Fruit fly (Drosophila melanogaster) whole organism, wandering third instar larva: Measurements from ENCODE around the gene Paris.

Experiments used
- Abd-B ChIP-seq: fragments of >200 bp; optimal IDR thresholded peaks from 2 replicates; lab custom pipeline; 2017; ENCODE audit warnings: missing biosample characterization, missing genetic modification characterization
- CG32264 ChIP-seq: fragments of 200-800 bp; sonication (Bioruptor generic); optimal IDR thresholded peaks from 2 replicates; lab custom pipeline; 2016; ENCODE audit warnings: missing biosample characterization, missing genetic modification characterization
- CG9705 ChIP-seq: fragments of 200-800 bp; sonication (Bioruptor generic); optimal IDR thresholded peaks from 2 replicates; lab custom pipeline; 2018; ENCODE audit warnings: missing biosample characterization, mild to moderate bottlenecking, missing genetic modification characterization
- Dfd ChIP-seq: fragments of >200 bp; optimal IDR thresholded peaks from 2 replicates; lab custom pipeline; 2017; ENCODE audit warnings: missing biosample characterization, missing genetic modification characterization
- Dif ChIP-seq: fragments of 200-275, 200-300 bp; sonication (Bioruptor generic); optimal IDR thresholded peaks from 2 replicates; lab custom pipeline; 2018; ENCODE audit warnings: missing biosample characterization, missing genetic modification characterization; ENCODE audit not compliant: partially characterized antibody
- GATAd ChIP-seq: sonication (Bioruptor generic); optimal IDR thresholded peaks from 2 replicates; lab custom pipeline; 2016; ENCODE audit warnings: missing biosample characterization, missing genetic modification characterization
- HLH106 ChIP-seq: fragments of 200-800 bp; optimal IDR thresholded peaks from 3 replicates; lab custom pipeline; 2019; ENCODE audit warnings: missing biosample characterization, mild to moderate bottlenecking, missing genetic modification characterization, moderate library complexity
- Hnf4 ChIP-seq: fragments of 200-800 bp; sonication (Bioruptor generic); optimal IDR thresholded peaks from 2 replicates; lab custom pipeline; 2016; ENCODE audit warnings: missing biosample characterization, mild to moderate bottlenecking, missing genetic modification characterization
- Hr78 ChIP-seq: fragments of >200 bp; optimal IDR thresholded peaks from 2 replicates; lab custom pipeline; 2017; ENCODE audit warnings: missing biosample characterization, missing genetic modification characterization
- Jra ChIP-seq: sonication (Bioruptor generic); optimal IDR thresholded peaks from 2 replicates; lab custom pipeline; 2016; ENCODE audit warnings: missing biosample characterization, missing genetic modification characterization
- Myc ChIP-seq: fragments of >200 bp; optimal IDR thresholded peaks from 2 replicates; lab custom pipeline; 2017
- N ChIP-seq: fragments of >200 bp; optimal IDR thresholded peaks from 2 replicates; lab custom pipeline; 2018; ENCODE audit warnings: missing biosample characterization, missing external identifiers, missing genetic modification characterization
- OdsH ChIP-seq: fragments of 200-800 bp; sonication (Bioruptor generic); optimal IDR thresholded peaks from 2 replicates; lab custom pipeline; 2016; ENCODE audit warnings: missing biosample characterization, mild to moderate bottlenecking, missing genetic modification characterization
- Rel ChIP-seq, 2 experiments: fragments of 200-800 bp; sonication (Bioruptor generic) in 1 of 2; optimal IDR thresholded peaks; 2 replicates in 1 of 2; 3 replicates in 1 of 2; lab custom pipeline; 2016 to 2019; ENCODE audit warnings: mild to moderate bottlenecking in 2 of 2, missing biosample characterization in 2 of 2, missing genetic modification characterization in 2 of 2, moderate library complexity in 1 of 2
- Sp1 ChIP-seq: fragments of 200-800 bp; sonication (Bioruptor generic); optimal IDR thresholded peaks from 3 replicates; lab custom pipeline; 2019; ENCODE audit warnings: missing biosample characterization, mild to moderate bottlenecking, missing genetic modification characterization, moderate library complexity
- Vsx2 ChIP-seq: fragments of 200-300, 225-300 bp; sonication (Bioruptor generic); optimal IDR thresholded peaks from 2 replicates; lab custom pipeline; 2018; ENCODE audit warnings: missing biosample characterization, missing genetic modification characterization; ENCODE audit not compliant: partially characterized antibody
- br ChIP-seq: fragments of 200-800 bp; sonication (Bioruptor generic); optimal IDR thresholded peaks from 2 replicates; lab custom pipeline; 2016; ENCODE audit warnings: missing biosample characterization, missing genetic modification characterization
- brk ChIP-seq: fragments of 200-800 bp; sonication (Bioruptor generic); optimal IDR thresholded peaks from 2 replicates; lab custom pipeline; 2016; ENCODE audit warnings: missing biosample characterization, mild to moderate bottlenecking, missing genetic modification characterization
- dl ChIP-seq, 2 experiments: fragments of 175-275, 200-275 bp in 1 of 2; fragments of 200-275 bp in 1 of 2; sonication (Bioruptor generic); optimal IDR thresholded peaks; lab custom pipeline; 2018; ENCODE audit warnings: mild to moderate bottlenecking in 2 of 2, missing biosample characterization in 2 of 2, missing genetic modification characterization in 2 of 2, moderate library complexity in 2 of 2; ENCODE audit not compliant: partially characterized antibody in 2 of 2, insufficient read depth in 1 of 2
- dmrt93B ChIP-seq: fragments of 200-800 bp; sonication (Bioruptor generic); optimal IDR thresholded peaks from 2 replicates; lab custom pipeline; 2018; ENCODE audit warnings: missing biosample characterization, mild to moderate bottlenecking, missing genetic modification characterization
- ey ChIP-seq: fragments of 200-800 bp; sonication (Bioruptor generic); optimal IDR thresholded peaks from 2 replicates; lab custom pipeline; 2016; ENCODE audit warnings: missing biosample characterization, missing genetic modification characterization
- foxo ChIP-seq, 2 experiments: fragments of 200-800 bp; sonication (Bioruptor generic); optimal IDR thresholded peaks; 2 replicates in 1 of 2; 3 replicates in 1 of 2; lab custom pipeline; 2016 to 2017; ENCODE audit warnings: missing biosample characterization in 2 of 2, missing genetic modification characterization in 2 of 2
- fru ChIP-seq: fragments of 200-800 bp; sonication (Bioruptor generic); optimal IDR thresholded peaks from 3 replicates; lab custom pipeline; 2016; ENCODE audit warnings: missing biosample characterization, mild to moderate bottlenecking, missing genetic modification characterization
- h ChIP-seq: fragments of 200-800 bp; sonication (Bioruptor generic); optimal IDR thresholded peaks from 3 replicates; lab custom pipeline; 2016; ENCODE audit warnings: missing biosample characterization, mild to moderate bottlenecking, missing genetic modification characterization
- jim ChIP-seq: fragments of 175-275, 200-325 bp; sonication (Bioruptor generic); optimal IDR thresholded peaks from 2 replicates; lab custom pipeline; 2016; ENCODE audit warnings: missing biosample characterization, mild to moderate bottlenecking, missing genetic modification characterization
- lola ChIP-seq: fragments of >200 bp; optimal IDR thresholded peaks from 2 replicates; lab custom pipeline; 2017; ENCODE audit warnings: missing biosample characterization, missing genetic modification characterization
- pan ChIP-seq: fragments of >200 bp; optimal IDR thresholded peaks from 2 replicates; lab custom pipeline; 2017
- psq ChIP-seq: fragments of 200-800 bp; sonication (Bioruptor generic); optimal IDR thresholded peaks from 3 replicates; lab custom pipeline; 2017; ENCODE audit warnings: missing biosample characterization, mild to moderate bottlenecking, missing genetic modification characterization, moderate library complexity
- rgr ChIP-seq: fragments of 200-800 bp; sonication (Bioruptor generic); optimal IDR thresholded peaks from 3 replicates; lab custom pipeline; 2016; ENCODE audit warnings: missing biosample characterization, mild to moderate bottlenecking, missing genetic modification characterization
- sage ChIP-seq: fragments of 200-800 bp; sonication (Bioruptor generic); optimal IDR thresholded peaks from 2 replicates; lab custom pipeline; 2016; ENCODE audit warnings: missing biosample characterization, mild to moderate bottlenecking, missing genetic modification characterization
- sv ChIP-seq: fragments of 200-800 bp; sonication (Bioruptor generic); optimal IDR thresholded peaks from 3 replicates; lab custom pipeline; 2016; ENCODE audit warnings: missing biosample characterization, missing genetic modification characterization
- tai ChIP-seq: sonication (Bioruptor generic); optimal IDR thresholded peaks from 2 replicates; lab custom pipeline; 2016; ENCODE audit warnings: missing biosample characterization, missing genetic modification characterization
- usp ChIP-seq: fragments of >200 bp; optimal IDR thresholded peaks from 2 replicates; lab custom pipeline; 2017; ENCODE audit warnings: missing biosample characterization, missing genetic modification characterization

Paris gene

DNA sequence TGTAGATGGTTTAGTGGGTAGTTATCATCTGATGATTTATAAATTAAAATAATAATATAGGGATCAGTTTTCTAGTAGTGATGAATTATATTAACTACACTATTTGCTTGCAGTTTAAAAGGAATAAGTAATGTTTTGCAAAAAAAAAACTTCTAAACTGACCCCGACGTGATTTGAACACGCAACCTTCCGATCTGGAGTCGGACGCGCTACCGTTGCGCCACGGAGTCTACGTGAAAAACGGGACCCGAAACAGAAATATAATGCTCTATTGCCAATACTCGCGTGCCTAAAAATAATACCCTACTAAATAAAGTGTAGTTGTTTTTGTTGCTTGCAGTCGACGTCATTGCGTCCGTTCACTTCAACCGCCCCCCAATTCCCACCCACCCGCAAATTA, 44.6 kb upstream of the Paris start:
- no peak for TF ChIP-seq Dif (GFP tag; lab: Kevin White, UChicago)
- TF ChIP-seq brk (GFP tag; lab: Kevin White, UChicago) = no peak
- no peak for TF ChIP-seq Vsx2 (GFP tag; lab: Kevin White, UChicago)
- TF ChIP-seq jim (GFP tag; lab: Kevin White, UChicago) = no peak
- TF ChIP-seq Abd-B (GFP tag; lab: Kevin White, UChicago) = no peak
- no peak for TF ChIP-seq CG9705 (GFP tag; lab: Kevin White, UChicago)
- no peak for TF ChIP-seq N (GFP tag; lab: Kevin White, UChicago)
- no peak for TF ChIP-seq foxo (GFP tag; optimal IDR thresholded peaks at IDR 0.05; lab: Kevin White, UChicago)
- no peak for TF ChIP-seq sv (GFP tag; lab: Kevin White, UChicago)
- no peak for TF ChIP-seq sage (GFP tag; lab: Kevin White, UChicago)
- TF ChIP-seq rgr = no peak
- TF ChIP-seq usp (GFP tag; lab: Kevin White, UChicago) = no peak
- no peak for TF ChIP-seq br
- no peak for TF ChIP-seq tai (GFP tag; lab: Kevin White, UChicago)
- TF ChIP-seq ey (GFP tag; lab: Kevin White, UChicago) = no peak
- TF ChIP-seq Hr78 (GFP tag; lab: Kevin White, UChicago) = no peak
- TF ChIP-seq GATAd (GFP tag; lab: Kevin White, UChicago) = no peak
- no peak for TF ChIP-seq Hnf4 (GFP tag; lab: Kevin White, UChicago)
- TF ChIP-seq dl (GFP tag; optimal IDR thresholded peaks at IDR 0.05; lab: Kevin White, UChicago; ENCODE audit: insufficient read depth in 1 of 2, partially characterized antibody in 2 of 2) = no peak

DNA sequence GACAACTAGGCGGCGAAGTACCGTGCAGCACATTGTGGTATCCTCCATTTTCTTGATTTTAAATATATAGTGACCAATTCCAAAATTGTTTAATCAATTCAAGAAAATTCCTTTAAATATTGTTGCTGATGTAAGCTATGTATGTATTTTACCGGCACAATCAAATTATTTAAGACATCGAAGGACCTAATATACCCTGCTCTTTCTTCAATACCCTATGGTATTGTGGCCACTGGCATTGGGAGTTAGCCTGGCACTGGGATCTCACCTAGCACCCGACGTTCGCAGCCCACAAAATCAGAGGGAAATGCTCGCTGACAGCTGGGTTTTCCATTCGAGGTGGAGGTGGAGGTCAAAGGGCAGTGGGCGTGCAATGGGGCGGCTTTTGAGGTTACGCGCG, 41.3 kb upstream of the Paris start:
- TF ChIP-seq brk (GFP tag; lab: Kevin White, UChicago) (no peak), foxo (GFP tag; optimal IDR thresholded peaks at IDR 0.05; lab: Kevin White, UChicago) (peak in 1 of 2 experiments; percentile 7)

- TF ChIP-seq Jra (GFP tag; lab: Kevin White, UChicago) (no peak), Dfd (no peak), br (no peak), psq (no peak)
These were observed 29.8 kb upstream of the Paris start, which contains the start of the genes CG34177 and CG34178 for dm6 chr2L:4433608-4434007. CG34177 (plus strand) TSS chr2L:4433908. CG34178 (plus strand) TSS chr2L:4433908.

dm6 chr2L:4437487-4437886, 25.9 kb upstream of the Paris start, which contains the start of gene CG43056:
CG43056 (plus strand) TSS chr2L:4437787.
- TF ChIP-seq dmrt93B (GFP tag; lab: Kevin White, UChicago) (no peak), Dfd (no peak), OdsH (GFP tag; lab: Kevin White, UChicago) (no peak), usp (GFP tag; lab: Kevin White, UChicago) (no peak), psq (no peak), Abd-B (GFP tag; lab: Kevin White, UChicago) (no peak), brk (GFP tag; lab: Kevin White, UChicago) (no peak), foxo (GFP tag; optimal IDR thresholded peaks at IDR 0.05; lab: Kevin White, UChicago) (no peak), br (no peak), Sp1 (GFP tag; lab: Kevin White, UChicago) (no peak), fru (no peak), pan (lab: Kevin White, UChicago) (no peak), Jra (GFP tag; lab: Kevin White, UChicago) (no peak), h (GFP tag; lab: Kevin White, UChicago) (no peak), lola (GFP tag; lab: Kevin White, UChicago) (no peak)

DNA sequence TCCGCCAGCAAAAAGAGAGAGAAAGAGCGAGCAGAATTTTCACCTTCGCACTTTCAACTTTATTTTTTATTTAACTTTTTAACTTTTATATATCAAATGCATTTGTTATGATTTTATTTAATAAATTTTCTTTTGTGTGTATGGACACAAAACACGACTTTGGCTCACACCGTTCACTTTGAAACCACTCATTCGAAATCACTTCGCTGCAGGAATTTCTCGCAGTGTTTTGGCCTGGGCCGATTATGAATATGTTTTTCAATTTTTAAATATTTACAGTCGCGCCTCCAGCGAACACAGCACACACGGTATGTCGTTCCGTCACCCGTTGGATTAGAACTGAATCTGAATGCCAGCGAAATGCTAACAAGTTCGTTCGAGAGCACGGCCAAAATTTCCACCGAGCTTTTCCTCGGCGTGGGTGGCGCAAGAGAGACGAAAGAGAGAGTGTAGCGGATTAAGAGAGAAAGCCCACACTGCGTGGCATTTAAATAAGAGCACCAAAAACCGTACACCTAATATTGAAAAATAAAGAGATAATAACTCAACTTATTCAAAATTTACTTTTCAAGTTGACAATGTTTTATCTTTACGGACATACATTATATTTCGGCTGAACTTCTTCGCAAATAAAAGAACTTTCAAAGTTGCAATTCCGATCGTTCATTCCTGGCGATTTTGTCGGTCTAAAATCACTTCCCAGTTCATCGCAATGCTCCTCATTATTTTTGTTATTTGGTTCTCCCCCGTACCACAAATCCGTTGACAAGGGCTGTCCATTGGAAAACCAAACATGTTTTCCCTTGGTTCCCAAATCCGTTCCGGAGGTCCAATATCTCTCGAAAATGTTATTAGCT, 22.3 kb upstream of the Paris start, which contains the start of gene CG15431:
Gene CG15431, minus strand, starts transcription at position 402 of the 857 bp plus-strand sequence.
- TF ChIP-seq fru (no peak), CG9705 (GFP tag; lab: Kevin White, UChicago) (no peak), GATAd (GFP tag; lab: Kevin White, UChicago) (no peak), HLH106 (tag; lab: Kevin White, UChicago) (no peak), Hr78 (GFP tag; lab: Kevin White, UChicago) (no peak), h (GFP tag; lab: Kevin White, UChicago) (no peak), Hnf4 (GFP tag; lab: Kevin White, UChicago) (no peak), jim (GFP tag; lab: Kevin White, UChicago) (no peak), dmrt93B (GFP tag; lab: Kevin White, UChicago) (no peak), rgr (no peak), Dfd (no peak), CG32264 (GFP tag; lab: Kevin White, UChicago) (no peak), Rel (GFP tag; optimal IDR thresholded peaks at IDR 0.05; lab: Kevin White, UChicago) (no peak), Rel (tag; optimal IDR thresholded peaks at IDR 0.05; lab: Kevin White, UChicago) (no peak), dl (GFP tag; optimal IDR thresholded peaks at IDR 0.05; lab: Kevin White, UChicago; ENCODE audit: insufficient read depth in 1 of 2, partially characterized antibody in 2 of 2) (no peak), Dif (GFP tag; lab: Kevin White, UChicago) (no peak), usp (GFP tag; lab: Kevin White, UChicago) (no peak), OdsH (GFP tag; lab: Kevin White, UChicago) (no peak), N (GFP tag; lab: Kevin White, UChicago) (no peak), br (no peak), Myc (lab: Kevin White, UChicago) (no peak)
